Worm (Caenorhabditis elegans) whole organism, L4/young adult: Measurements from ENCODE around the gene F35B3.7.

Experiments
- W03F9.2 ChIP-seq: fragments of 150-350 bp; optimal IDR thresholded peaks from 2 replicates; lab custom pipeline; 2014; ENCODE audit warnings: missing biosample characterization, missing genetic modification characterization
- dao-5 ChIP-seq: sonication (generic microtip); optimal IDR thresholded peaks from 2 replicates; lab custom pipeline; 2016; ENCODE audit warnings: missing genotype, missing genetic modification characterization, moderate library complexity, missing compliant biosample characterization
- him-1 ChIP-seq: sonication (generic microtip); optimal IDR thresholded peaks from 2 replicates; lab custom pipeline; 2016; ENCODE audit warnings: missing genotype, missing genetic modification reagents, missing genetic modification characterization, missing compliant biosample characterization

DNA sequence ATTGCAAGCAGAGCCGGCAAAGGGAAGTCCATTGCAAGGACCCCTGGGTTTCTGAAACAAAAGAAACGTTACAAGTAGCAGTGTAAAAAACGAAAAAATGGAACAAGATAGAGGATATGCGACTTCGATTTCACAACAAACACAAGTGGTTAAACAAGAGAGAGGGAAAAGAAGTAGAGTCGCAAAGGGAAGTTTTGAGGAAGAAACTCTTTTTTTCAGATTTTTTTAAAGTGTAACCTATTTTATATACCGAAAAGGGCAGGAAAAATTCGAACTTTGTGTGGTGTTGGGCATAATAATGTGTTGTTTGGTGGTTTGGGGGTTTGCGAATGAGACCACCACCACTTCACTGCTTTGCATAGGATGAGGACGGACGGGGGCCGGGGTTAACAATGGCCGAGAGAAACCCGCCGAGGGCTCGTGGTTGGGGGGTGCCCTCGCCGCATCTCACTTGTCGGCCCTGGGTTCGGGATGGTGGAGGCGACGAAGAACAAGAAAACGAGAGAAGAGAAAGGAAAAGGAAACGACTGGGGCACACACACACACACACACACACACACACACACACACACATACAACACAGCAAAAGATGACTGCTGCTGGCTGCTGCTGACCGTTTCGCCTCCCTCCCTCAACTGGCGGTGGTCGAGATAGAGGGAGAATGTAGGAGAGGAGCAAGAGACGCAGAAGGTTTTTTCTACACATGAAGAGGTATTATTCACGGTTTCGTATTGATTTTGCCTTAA, 12.5 kb downstream of the F35B3.7 start, which contains the start of gene ptrn-1:
- peak; percentile 22 for TF ChIP-seq him-1 (tag; lab: Kevin White, UChicago)
- no peak for TF ChIP-seq dao-5 (tag; lab: Kevin White, UChicago)
- TF ChIP-seq W03F9.2 (tag; lab: Kevin White, UChicago): no peak
